Fruit fly (Drosophila melanogaster): ENCODE data around the gene CG5953.
A peak's percentile ranks its signal among the peaks of the same experiment; 100 is the strongest.

Gene CG5953

dm6 chr2L:16535673-16536144 is 3.0 kb upstream of the CG5953 start (continued):
- peak; percentile 93 for TF ChIP-seq H2.0 (GFP tag; IDR thresholded peaks at IDR 0.05)
- TF ChIP-seq Adf1 (GFP tag; IDR thresholded peaks at IDR 0.05): peak; percentile 92
- peak; percentile 94 for TF ChIP-seq Blimp-1 (GFP tag; optimal IDR thresholded peaks at IDR 0.05)
- peak; percentile 3 for TF ChIP-seq pzg (GFP tag; optimal IDR thresholded peaks at IDR 0.05)
- peak; percentile 73 for TF ChIP-seq Max (GFP tag; optimal IDR thresholded peaks at IDR 0.05)
- peak; percentile 89 for TF ChIP-seq Oaz (GFP tag; IDR thresholded peaks at IDR 0.05)
- no peak for TF ChIP-seq br (optimal IDR thresholded peaks at IDR 0.05)
- TF ChIP-seq CG32532 (GFP tag; IDR thresholded peaks at IDR 0.05): peak; percentile 92
- TF ChIP-seq Sox102F (GFP tag; optimal IDR thresholded peaks at IDR 0.05): peak; percentile 96
- peak; percentile 95 for TF ChIP-seq slbo (GFP tag; IDR thresholded peaks at IDR 0.05)
- peak; percentile 90 for TF ChIP-seq org-1 (GFP tag; optimal IDR thresholded peaks at IDR 0.05)
- peak; percentile 76 for TF ChIP-seq Kr (GFP tag; optimal IDR thresholded peaks at IDR 0.05)
- TF ChIP-seq lbe (GFP tag; optimal IDR thresholded peaks at IDR 0.05): peak; percentile 69
- no peak for TF ChIP-seq hb (GFP tag; IDR thresholded peaks at IDR 0.05; ENCODE audit: partially characterized antibody)
- TF ChIP-seq CG1832 (GFP tag; optimal IDR thresholded peaks at IDR 0.05): no peak
- peak; percentile 94 for TF ChIP-seq CG8924 (tag; optimal IDR thresholded peaks at IDR 0.05)
- TF ChIP-seq dm (GFP tag; optimal IDR thresholded peaks at IDR 0.05): peak; percentile 70
- TF ChIP-seq Rx (GFP tag; IDR thresholded peaks at IDR 0.05): peak; percentile 94
- TF ChIP-seq CG6689 (GFP tag; IDR thresholded peaks at IDR 0.05): peak; percentile 95
- TF ChIP-seq CG1024 (GFP tag; IDR thresholded peaks at IDR 0.05): peak; percentile 82
- TF ChIP-seq HLHmδ (GFP tag; optimal IDR thresholded peaks at IDR 0.05): peak; percentile 91
- TF ChIP-seq CG12071 (GFP tag; optimal IDR thresholded peaks at IDR 0.05): peak; percentile 88
- peak; percentile 60 for TF ChIP-seq vfl (GFP tag; optimal IDR thresholded peaks at IDR 0.05)
- TF ChIP-seq Elba2 (GFP tag; optimal IDR thresholded peaks at IDR 0.05): peak; percentile 68
- peak; percentile 92 for TF ChIP-seq Ada2b (GFP tag; IDR thresholded peaks at IDR 0.05)
- peak; percentile 89 for TF ChIP-seq rib (GFP tag; IDR thresholded peaks at IDR 0.05)
- TF ChIP-seq zfh2 (GFP tag; optimal IDR thresholded peaks at IDR 0.05): peak; percentile 74
- TF ChIP-seq CG17361 (GFP tag; IDR thresholded peaks at IDR 0.05): peak; percentile 69
- peak; percentile 94 for TF ChIP-seq CG14441 (GFP tag; IDR thresholded peaks at IDR 0.05)
- no peak for TF ChIP-seq CG16813 (GFP tag; IDR thresholded peaks at IDR 0.05; ENCODE audit: partially characterized antibody)
- peak; percentile 73 for TF ChIP-seq CG3163 (GFP tag; optimal IDR thresholded peaks at IDR 0.05)
- peak; percentile 75 for TF ChIP-seq Hmx (GFP tag; optimal IDR thresholded peaks at IDR 0.05)
- TF ChIP-seq CG2116 (GFP tag; optimal IDR thresholded peaks at IDR 0.05): peak; percentile 70
- TF ChIP-seq pnt (GFP tag; optimal IDR thresholded peaks at IDR 0.05): peak; percentile 91
- TF ChIP-seq CG6765 (GFP tag; optimal IDR thresholded peaks at IDR 0.05): peak; percentile 79
- TF ChIP-seq CG33557 (GFP tag; optimal IDR thresholded peaks at IDR 0.05): peak; percentile 88
- peak; percentile 94 for TF ChIP-seq dmrt99B (tag; optimal IDR thresholded peaks at IDR 0.05)
- TF ChIP-seq CG2678 (tag; optimal IDR thresholded peaks at IDR 0.05): peak; percentile 95
- peak; percentile 89 for TF ChIP-seq CG4424 (GFP tag; optimal IDR thresholded peaks at IDR 0.05)
- no peak for TF ChIP-seq ato (GFP tag; IDR thresholded peaks at IDR 0.05; ENCODE audit: partially characterized antibody)
- peak; percentile 91 for TF ChIP-seq CG11093 (GFP tag; IDR thresholded peaks at IDR 0.05)
- TF ChIP-seq ewg (GFP tag; optimal IDR thresholded peaks at IDR 0.05): peak; percentile 97
- TF ChIP-seq stwl (tag; optimal IDR thresholded peaks at IDR 0.05): peak; percentile 66
- TF ChIP-seq wdn (GFP tag; IDR thresholded peaks at IDR 0.05): peak; percentile 93
- peak; percentile 87 for TF ChIP-seq CG15011 (GFP tag; optimal IDR thresholded peaks at IDR 0.05)
- 0 out of 2 replicates have a peak, but pooled peaks have one; percentile 67 for TF ChIP-seq CkIIα-i1 (GFP tag; IDR thresholded peaks at IDR 0.05)
- peak; percentile 66 for TF ChIP-seq yki (optimal IDR thresholded peaks at IDR 0.05)
- TF ChIP-seq CG30431 (GFP tag; optimal IDR thresholded peaks at IDR 0.05): peak; percentile 81
- peak; percentile 86 for TF ChIP-seq sens-2 (GFP tag; IDR thresholded peaks at IDR 0.05)
- no peak for TF ChIP-seq amos (GFP tag; IDR thresholded peaks at IDR 0.05; ENCODE audit: partially characterized antibody)
- TF ChIP-seq HmgD (GFP tag; optimal IDR thresholded peaks at IDR 0.05): peak; percentile 74
- no peak for TF ChIP-seq hth (optimal IDR thresholded peaks at IDR 0.05)
